Worm (Caenorhabditis elegans): ENCODE results near the gene rab-3.

- no peak for TF ChIP-seq pha-4 (GFP tag; IDR thresholded peaks at IDR 0.05)
- TF ChIP-seq pha-4 (tag; optimal IDR thresholded peaks at IDR 0.05) = no peak
- TF ChIP-seq aly-2 (tag; optimal IDR thresholded peaks at IDR 0.05) = no peak
- TF ChIP-seq lin-29 (GFP tag; IDR thresholded peaks at IDR 0.05) = no peak
- TF ChIP-seq zag-1 (tag; optimal IDR thresholded peaks at IDR 0.05) = no peak
- TF ChIP-seq ceh-28 (tag; optimal IDR thresholded peaks at IDR 0.05) = no peak
- TF ChIP-seq nhr-41 (GFP tag; IDR thresholded peaks at IDR 0.05) = no peak
- no peak for TF ChIP-seq daf-19 (GFP tag; conservative IDR thresholded peaks at IDR 0.05)
- no peak for TF ChIP-seq pqm-1 (tag; optimal IDR thresholded peaks at IDR 0.05)
- no peak for TF ChIP-seq hlh-11 (tag; optimal IDR thresholded peaks at IDR 0.05)
- no peak for TF ChIP-seq nhr-237 (tag; optimal IDR thresholded peaks at IDR 0.05)
- no peak for TF ChIP-seq set-16 (GFP tag; IDR thresholded peaks at IDR 0.05)
- TF ChIP-seq R02D3.7 (tag; optimal IDR thresholded peaks at IDR 0.05) = no peak
- no peak for TF ChIP-seq ces-1 (GFP tag; optimal IDR thresholded peaks at IDR 0.05)
Observed at ce11 chrII:5717831-5718230, 9.8 kb downstream of the rab-3 start, which contains the start of gene zipt-3.
